Worm (Caenorhabditis elegans) whole organism, midembryonic: ENCODE measurements around the gene srg-60.

Source experiments
- T22C8.4 ChIP-seq: fragments of 200-800 bp; sonication (Bioruptor generic); IDR thresholded peaks from 2 replicates; pipeline ENCODE4 v1.3.6; 2022; ENCODE audit warnings: missing genetic modification characterization, missing compliant biosample characterization
- cog-1 ChIP-seq: sonication (generic microtip); optimal IDR thresholded peaks from 2 replicates; lab custom pipeline; 2016; ENCODE audit warnings: missing genetic modification characterization, missing compliant biosample characterization
- flt-1 ChIP-seq: fragments of 200-800 bp; sonication (Bioruptor generic); IDR thresholded peaks from 2 replicates; pipeline ENCODE4 v1.3.6; 2022; ENCODE audit warnings: missing genetic modification characterization, missing compliant biosample characterization
- klf-2 ChIP-seq: fragments of 200-800 bp; sonication (Bioruptor generic); conservative IDR thresholded peaks from 2 replicates; pipeline ENCODE4 v1.3.6; 2022; ENCODE audit warnings: missing genetic modification reagents, missing genetic modification characterization, missing compliant biosample characterization
- med-1 ChIP-seq: sonication (generic microtip); optimal IDR thresholded peaks from 2 replicates; lab custom pipeline; 2017; ENCODE audit warnings: missing genetic modification characterization, mild to moderate bottlenecking, missing compliant biosample characterization, antibody characterized with exemption, missing genetic modification reagents; ENCODE audit not compliant: insufficient read depth
- ref-1 ChIP-seq: fragments of 200-800 bp; sonication (Bioruptor generic); conservative IDR thresholded peaks from 2 replicates; pipeline ENCODE4 v1.3.6; 2022; ENCODE audit warnings: missing genetic modification reagents, missing genetic modification characterization, missing compliant biosample characterization
- tab-1 ChIP-seq: fragments of 200-800 bp; sonication (Bioruptor generic); IDR thresholded peaks from 2 replicates; pipeline ENCODE4 v1.3.6; 2022; ENCODE audit warnings: missing genetic modification characterization, missing compliant biosample characterization
- ztf-23 ChIP-seq: fragments of 200-800 bp; sonication (Bioruptor generic); IDR thresholded peaks from 2 replicates; pipeline ENCODE4 v1.3.6; 2022; ENCODE audit warnings: missing genetic modification reagents, missing genetic modification characterization, missing compliant biosample characterization
- ztf-29 ChIP-seq: fragments of 200-800 bp; sonication (Bioruptor generic); IDR thresholded peaks from 2 replicates; pipeline ENCODE4 v1.3.6; 2022; ENCODE audit warnings: missing genetic modification reagents, missing genetic modification characterization, missing compliant biosample characterization

Gene srg-60

DNA sequence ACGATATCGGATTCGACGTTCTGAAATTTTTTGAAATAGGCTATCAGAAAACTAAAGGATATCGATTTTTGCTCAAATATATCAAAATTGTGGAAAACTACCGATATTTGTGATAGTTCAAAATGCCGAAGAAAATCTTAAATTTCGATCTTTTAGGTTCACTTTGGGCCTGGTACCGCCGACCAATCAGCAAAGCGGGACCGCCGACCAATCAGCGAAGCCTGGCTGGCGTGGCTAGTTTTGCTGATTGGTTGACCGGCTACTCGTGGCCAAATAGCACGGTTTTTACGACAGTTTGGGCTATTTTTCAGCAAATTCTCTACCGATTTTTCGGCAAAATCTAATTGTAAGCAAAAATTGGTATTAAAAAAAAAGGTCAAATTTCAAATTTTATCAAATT lies 12.3 kb downstream of the srg-60 start:
- TF ChIP-seq med-1 (GFP tag; lab: Kevin White, UChicago) (no peak), T22C8.4 (GFP tag; lab: Robert Waterston, UW) (no peak), cog-1 (no peak), ztf-29 (no peak), ztf-23 (no peak), flt-1 (GFP tag; lab: Robert Waterston, UW) (no peak), klf-2 (GFP tag; lab: Robert Waterston, UW) (no peak), ref-1 (GFP tag; lab: Robert Waterston, UW) (no peak), tab-1 (GFP tag; lab: Robert Waterston, UW) (no peak)

DNA sequence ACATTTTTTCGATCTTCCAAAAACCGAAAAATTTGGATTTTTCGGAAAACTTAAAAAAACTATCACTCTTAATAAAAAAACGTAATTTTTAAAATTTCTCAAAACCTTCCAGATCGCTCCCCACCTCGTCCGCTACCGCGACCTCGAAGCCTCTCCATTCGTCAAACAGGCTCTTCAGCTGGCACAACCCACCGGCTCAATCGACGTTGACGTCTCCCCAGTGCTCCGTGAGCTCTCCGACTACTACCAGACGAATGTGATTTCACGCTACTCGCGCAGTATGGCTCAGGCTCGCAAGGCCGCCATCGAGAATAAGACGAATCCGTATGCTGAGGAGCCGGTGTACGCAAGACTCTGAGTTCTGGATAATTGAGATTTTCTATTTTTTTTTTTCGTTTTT lies 16.1 kb downstream of the srg-60 start:
- TF ChIP-seq T22C8.4 (GFP tag; lab: Robert Waterston, UW) (no peak), med-1 (GFP tag; lab: Kevin White, UChicago) (no peak), ref-1 (GFP tag; lab: Robert Waterston, UW) (no peak), ztf-29 (no peak), flt-1 (GFP tag; lab: Robert Waterston, UW) (no peak), klf-2 (GFP tag; lab: Robert Waterston, UW) (no peak), ztf-23 (no peak), cog-1 (no peak), tab-1 (GFP tag; lab: Robert Waterston, UW) (no peak)

DNA sequence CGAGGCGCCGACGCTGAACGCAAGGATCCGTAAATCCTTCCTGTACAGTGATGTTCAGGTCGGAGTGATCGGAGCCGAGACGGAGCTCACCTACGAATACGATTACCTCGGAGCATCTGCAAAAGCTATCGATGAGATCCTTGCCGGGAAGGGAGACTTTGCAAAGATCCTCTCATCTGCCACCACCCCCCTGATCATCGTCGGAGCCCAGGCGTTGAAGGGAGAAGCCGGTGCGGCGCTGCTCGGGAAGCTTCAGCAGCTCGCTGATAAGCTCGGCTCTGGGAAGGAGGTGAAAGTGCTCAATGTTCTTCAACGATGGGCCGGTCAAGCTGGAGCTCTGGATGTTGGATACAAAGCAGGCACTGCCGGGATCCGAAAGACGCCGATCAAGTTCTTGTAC lies 19.2 kb downstream of the srg-60 start:
- TF ChIP-seq med-1 (GFP tag; lab: Kevin White, UChicago) (no peak), ztf-23 (no peak), cog-1 (no peak), flt-1 (GFP tag; lab: Robert Waterston, UW) (no peak), ref-1 (GFP tag; lab: Robert Waterston, UW) (no peak), T22C8.4 (GFP tag; lab: Robert Waterston, UW) (no peak), ztf-29 (no peak), tab-1 (GFP tag; lab: Robert Waterston, UW) (no peak), klf-2 (GFP tag; lab: Robert Waterston, UW) (no peak)

DNA sequence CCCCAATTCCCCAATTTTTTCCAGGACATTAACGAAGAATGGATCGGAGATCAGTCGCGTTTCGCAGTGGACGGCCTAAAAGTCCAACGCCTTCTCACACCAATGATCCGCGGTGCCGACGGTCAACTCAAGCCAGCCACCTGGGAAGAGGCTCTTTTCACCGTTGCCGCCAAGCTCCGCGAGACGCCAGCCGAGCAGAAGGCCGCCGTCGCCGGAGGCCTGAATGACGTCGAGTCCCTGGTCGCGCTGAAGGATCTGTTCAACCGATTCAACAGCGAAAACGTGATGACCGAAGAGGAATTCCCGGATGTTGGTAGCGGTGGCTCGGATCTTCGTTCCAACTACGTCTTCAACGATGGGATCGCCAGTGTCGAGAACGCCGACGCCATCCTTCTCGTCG lies 19.6 kb downstream of the srg-60 start:
- TF ChIP-seq ztf-23 (no peak), tab-1 (GFP tag; lab: Robert Waterston, UW) (no peak), ref-1 (GFP tag; lab: Robert Waterston, UW) (no peak)

DNA sequence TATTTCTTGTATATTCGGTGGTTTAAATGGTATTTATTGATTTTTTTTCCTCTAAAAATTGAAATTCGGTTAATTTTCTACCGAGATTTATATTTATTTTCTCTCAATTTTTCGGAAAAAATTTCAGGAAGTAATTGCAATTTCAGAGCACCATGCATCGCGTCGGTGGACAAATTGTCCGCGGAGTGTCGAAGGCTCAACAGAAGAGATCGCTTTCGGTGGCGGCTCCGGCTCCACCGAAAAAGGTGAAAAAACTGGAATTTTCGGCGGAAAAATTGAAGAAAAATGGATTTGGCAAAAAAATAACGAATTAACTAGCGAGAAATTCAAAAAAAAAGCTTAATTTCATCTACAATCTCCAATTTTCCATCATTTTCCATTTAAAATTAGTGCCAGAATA lies 23.6 kb downstream of the srg-60 start, which contains the start of gene nuo-5:
nuo-5 (plus strand) TSS at position 147 of the 400 bp plus-strand sequence.
- TF ChIP-seq flt-1 (GFP tag; lab: Robert Waterston, UW) (no peak), ref-1 (GFP tag; lab: Robert Waterston, UW) (no peak), tab-1 (GFP tag; lab: Robert Waterston, UW) (no peak), cog-1 (no peak), T22C8.4 (GFP tag; lab: Robert Waterston, UW) (no peak), klf-2 (GFP tag; lab: Robert Waterston, UW) (no peak), ztf-29 (no peak), med-1 (GFP tag; lab: Kevin White, UChicago) (no peak), ztf-23 (no peak)

DNA sequence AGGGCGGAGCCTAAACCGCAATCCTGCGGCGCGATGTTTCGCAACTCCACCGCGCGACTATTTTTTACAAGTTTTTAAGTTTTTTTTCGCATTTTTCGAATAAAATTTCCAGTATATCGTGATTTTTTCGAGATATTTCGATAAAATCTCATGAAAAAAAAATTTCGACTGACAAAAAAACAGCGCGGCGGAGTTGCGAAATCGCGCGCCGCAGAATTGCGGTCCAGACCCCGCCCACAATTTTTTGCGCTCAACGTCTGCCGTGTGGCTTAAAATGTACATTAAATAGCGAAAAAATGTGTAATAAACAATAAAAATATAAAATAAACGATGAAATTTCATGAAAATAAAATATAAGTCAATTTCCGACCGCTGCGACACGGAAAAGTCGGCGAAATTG lies 24.8 kb downstream of the srg-60 start:
- TF ChIP-seq med-1 (GFP tag; lab: Kevin White, UChicago), result peak; percentile 12
- TF ChIP-seq T22C8.4 (GFP tag; lab: Robert Waterston, UW), result no peak
- 0 out of 2 replicates have a peak, but pooled peaks have one; percentile 58 for TF ChIP-seq flt-1 (GFP tag; lab: Robert Waterston, UW)

DNA sequence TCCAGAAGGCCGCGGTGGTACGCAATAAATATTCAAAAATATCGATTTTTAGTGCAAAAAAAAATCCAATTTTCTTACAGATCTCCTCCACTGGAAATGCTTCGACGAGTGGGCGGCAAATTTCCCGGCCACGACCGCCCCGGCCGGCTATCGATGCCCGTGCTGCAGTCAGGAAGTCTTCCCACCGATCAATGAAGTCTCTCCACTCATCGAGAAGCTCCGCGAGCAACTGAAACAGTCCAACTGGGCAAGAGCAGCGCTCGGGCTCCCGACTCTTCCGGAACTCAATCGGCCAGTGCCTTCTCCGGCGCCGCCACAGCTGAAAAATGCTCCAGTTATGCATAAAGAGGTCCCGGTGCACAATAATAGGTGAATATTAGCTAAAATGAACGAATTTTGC lies 26.5 kb downstream of the srg-60 start, which contains the start of gene Y45G12B.3:
Y45G12B.3 (minus strand) TSS at position 320 of the 400 bp plus-strand sequence.
- TF ChIP-seq med-1 (GFP tag; lab: Kevin White, UChicago), result no peak
- no peak for TF ChIP-seq cog-1
- no peak for TF ChIP-seq klf-2 (GFP tag; lab: Robert Waterston, UW)
- no peak for TF ChIP-seq ref-1 (GFP tag; lab: Robert Waterston, UW)
- no peak for TF ChIP-seq ztf-29
- no peak for TF ChIP-seq ztf-23
- TF ChIP-seq T22C8.4 (GFP tag; lab: Robert Waterston, UW), result no peak
- TF ChIP-seq flt-1 (GFP tag; lab: Robert Waterston, UW), result no peak

DNA sequence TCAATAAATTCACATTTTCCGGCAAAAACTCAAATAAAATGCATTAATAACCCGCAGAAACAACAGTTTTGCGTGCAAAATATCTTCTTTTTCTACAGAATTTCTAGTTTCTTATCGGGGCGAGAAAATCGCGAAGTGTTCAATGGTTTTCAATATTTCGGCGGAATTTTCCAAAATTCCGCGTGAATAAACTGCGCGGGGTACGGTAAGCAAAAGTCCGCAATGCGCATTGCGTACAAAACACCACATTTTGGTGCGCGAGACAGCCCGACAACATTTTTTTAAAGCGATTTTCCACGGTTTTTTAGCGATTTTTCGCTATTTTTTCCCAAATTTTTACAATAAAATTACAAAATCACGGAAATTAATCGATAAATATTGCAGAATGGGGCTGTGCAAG lies 28.1 kb downstream of the srg-60 start, which contains the start of gene Y45G12B.2:
Y45G12B.2 (plus strand) TSS at position 383 of the 400 bp plus-strand sequence.
- TF ChIP-seq tab-1 (GFP tag; lab: Robert Waterston, UW) (no peak), klf-2 (GFP tag; lab: Robert Waterston, UW) (0 out of 2 replicates have a peak, but pooled peaks have one; percentile 25), ref-1 (GFP tag; lab: Robert Waterston, UW) (no peak), cog-1 (no peak)

DNA sequence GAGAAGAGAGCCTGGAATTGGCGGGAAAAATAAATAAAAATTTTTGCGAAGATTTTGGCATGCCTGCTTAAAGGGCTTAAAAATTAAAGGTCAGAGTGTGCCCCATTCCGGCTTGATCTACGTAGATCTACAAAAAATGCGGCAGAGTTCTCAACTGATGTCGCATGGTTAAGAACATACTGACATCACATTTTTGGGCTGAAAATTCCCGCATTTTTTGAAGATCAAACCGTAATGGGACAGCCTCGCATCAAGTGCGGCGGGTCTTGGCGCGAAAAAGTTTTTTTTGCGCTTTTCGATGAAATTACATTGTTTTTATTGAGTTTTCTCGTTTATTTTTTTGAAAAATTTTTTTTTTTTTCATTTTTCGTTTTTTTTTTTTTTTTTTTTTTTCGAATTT lies 31.5 kb downstream of the srg-60 start:
- no peak for TF ChIP-seq cog-1
- no peak for TF ChIP-seq ref-1 (GFP tag; lab: Robert Waterston, UW)
- no peak for TF ChIP-seq med-1 (GFP tag; lab: Kevin White, UChicago)
- no peak for TF ChIP-seq T22C8.4 (GFP tag; lab: Robert Waterston, UW)

DNA sequence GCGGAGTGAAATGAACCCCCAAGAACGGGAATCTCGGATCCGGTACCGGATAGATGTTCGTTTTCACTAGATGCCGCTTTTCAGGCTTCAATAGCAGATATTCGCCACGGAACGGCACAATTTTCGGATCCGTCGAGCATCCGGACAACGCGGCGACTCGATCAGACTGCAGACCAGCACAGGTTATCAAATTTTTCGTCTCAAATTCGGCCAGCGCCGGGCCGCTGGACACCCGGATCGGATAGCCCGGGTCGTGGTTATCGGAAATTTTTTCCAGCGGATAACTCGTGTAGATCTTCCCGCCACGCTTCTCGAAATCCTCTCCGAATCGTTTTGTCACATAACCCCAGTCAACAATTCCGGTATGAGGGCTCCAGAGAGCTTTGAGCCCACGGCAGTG lies 32.0 kb downstream of the srg-60 start:
- TF ChIP-seq T22C8.4 (GFP tag; lab: Robert Waterston, UW) (no peak), flt-1 (GFP tag; lab: Robert Waterston, UW) (no peak), klf-2 (GFP tag; lab: Robert Waterston, UW) (no peak), ref-1 (GFP tag; lab: Robert Waterston, UW) (no peak), med-1 (GFP tag; lab: Kevin White, UChicago) (no peak), tab-1 (GFP tag; lab: Robert Waterston, UW) (no peak), ztf-23 (no peak), ztf-29 (no peak), cog-1 (no peak)
